Fruit fly (Drosophila melanogaster): ENCODE data around the gene Ptip.

Ptip gene

dm6 chr3L:14028485-14029384 lies at the start of gene Ptip (continued):
- TF ChIP-seq CG7839 (tag; optimal IDR thresholded peaks at IDR 0.05), result no peak
- TF ChIP-seq CG1529 (GFP tag; optimal IDR thresholded peaks at IDR 0.05), result peak; percentile 45
- TF ChIP-seq Doc2 (GFP tag; IDR thresholded peaks at IDR 0.05), result no peak
- no peak for TF ChIP-seq CG12744 (GFP tag; optimal IDR thresholded peaks at IDR 0.05)
- peak; percentile 67 for TF ChIP-seq NfI (GFP tag; optimal IDR thresholded peaks at IDR 0.05)
- TF ChIP-seq jumu (GFP tag; optimal IDR thresholded peaks at IDR 0.05), result no peak
- TF ChIP-seq CG17328 (GFP tag; IDR thresholded peaks at IDR 0.05), result no peak
- peak in 1 of 2 experiments; percentile 2 for TF ChIP-seq Pdp1 (GFP tag; optimal IDR thresholded peaks at IDR 0.05)
- TF ChIP-seq HLHmδ (GFP tag; optimal IDR thresholded peaks at IDR 0.05), result peak; percentile 97
- no peak for TF ChIP-seq nau (GFP tag; optimal IDR thresholded peaks at IDR 0.05)
- no peak for TF ChIP-seq CG10321 (GFP tag; IDR thresholded peaks at IDR 0.05)
- no peak for TF ChIP-seq sisA (GFP tag; IDR thresholded peaks at IDR 0.05)
- no peak for TF ChIP-seq eyg (GFP tag; optimal IDR thresholded peaks at IDR 0.05)
- TF ChIP-seq chn (GFP tag; optimal IDR thresholded peaks at IDR 0.05), result peak; percentile 78
- no peak for TF ChIP-seq Trl (optimal IDR thresholded peaks at IDR 0.05)
- TF ChIP-seq Trl (GFP tag; optimal IDR thresholded peaks at IDR 0.05), result no peak
- no peak for TF ChIP-seq CG1603 (tag; optimal IDR thresholded peaks at IDR 0.05)
- peak; percentile 54 for TF ChIP-seq CG6813 (GFP tag; optimal IDR thresholded peaks at IDR 0.05)
- TF ChIP-seq vvl (GFP tag; IDR thresholded peaks at IDR 0.05), result peak; percentile 71
- no peak for TF ChIP-seq hkb (optimal IDR thresholded peaks at IDR 0.05)
- TF ChIP-seq hkb (GFP tag; IDR thresholded peaks at IDR 0.05), result peak; percentile 67
- TF ChIP-seq CG15073 (GFP tag; optimal IDR thresholded peaks at IDR 0.05), result no peak
- no peak for TF ChIP-seq Rx (GFP tag; IDR thresholded peaks at IDR 0.05)
- no peak for TF ChIP-seq croc (GFP tag; conservative IDR thresholded peaks at IDR 0.05)
- no peak for TF ChIP-seq CG17568 (GFP tag; optimal IDR thresholded peaks at IDR 0.05)
- TF ChIP-seq CG13424 (tag; optimal IDR thresholded peaks at IDR 0.05), result peak; percentile 39
- no peak for TF ChIP-seq CG17612 (GFP tag; IDR thresholded peaks at IDR 0.05)
- TF ChIP-seq Bdp1 (GFP tag; optimal IDR thresholded peaks at IDR 0.05), result no peak
- TF ChIP-seq Spps (tag; optimal IDR thresholded peaks at IDR 0.05), result no peak
- TF ChIP-seq tll (GFP tag; optimal IDR thresholded peaks at IDR 0.05), result peak in 1 of 2 experiments; percentile 25
- no peak for TF ChIP-seq Chrac-16 (GFP tag; optimal IDR thresholded peaks at IDR 0.05)
- no peak for TF ChIP-seq CG18764 (GFP tag; optimal IDR thresholded peaks at IDR 0.05)
- no peak for TF ChIP-seq CG3065 (GFP tag; optimal IDR thresholded peaks at IDR 0.05)
- peak; percentile 30 for TF ChIP-seq CG18619 (GFP tag; optimal IDR thresholded peaks at IDR 0.05)
- TF ChIP-seq CG8290 (GFP tag; optimal IDR thresholded peaks at IDR 0.05), result no peak
- peak in 1 of 2 experiments; percentile 42 for TF ChIP-seq CG8290 (tag; optimal IDR thresholded peaks at IDR 0.05)
- TF ChIP-seq CG12219 (GFP tag; optimal IDR thresholded peaks at IDR 0.05), result peak; percentile 49
- TF ChIP-seq CG4730 (GFP tag; IDR thresholded peaks at IDR 0.05), result no peak; the same call in 1 of the 2 replicates
- peak; percentile 93 for TF ChIP-seq nerfin-2 (GFP tag; IDR thresholded peaks at IDR 0.05; ENCODE audit: partially characterized antibody)
- TF ChIP-seq Xbp1 (GFP tag; optimal IDR thresholded peaks at IDR 0.05), result peak; percentile 37
- no peak for TF ChIP-seq Camta (GFP tag; optimal IDR thresholded peaks at IDR 0.05)
- TF ChIP-seq gsb-n (tag; optimal IDR thresholded peaks at IDR 0.05), result no peak
- peak in 1 of 2 experiments; percentile 70 for TF ChIP-seq insv (GFP tag; optimal IDR thresholded peaks at IDR 0.05)
- TF ChIP-seq CG6689 (GFP tag; IDR thresholded peaks at IDR 0.05), result no peak
- no peak for TF ChIP-seq bowl (GFP tag; IDR thresholded peaks at IDR 0.05)
- TF ChIP-seq phol (tag; optimal IDR thresholded peaks at IDR 0.05), result peak; percentile 91
- TF ChIP-seq ara (GFP tag; IDR thresholded peaks at IDR 0.05), result no peak
- TF ChIP-seq CG13296 (GFP tag; optimal IDR thresholded peaks at IDR 0.05), result peak; percentile 42
- peak; percentile 54 for TF ChIP-seq Hmr (GFP tag; optimal IDR thresholded peaks at IDR 0.05)
- TF ChIP-seq CG2199 (GFP tag; IDR thresholded peaks at IDR 0.05), result no peak
